Worm (Caenorhabditis elegans) whole organism, young adult: ENCODE results near the gene fbxa-60.
A peak's percentile ranks its signal among the peaks of the same experiment; 100 is the strongest.

Experiments
- B0019.2 ChIP-seq: fragments of 200-800 bp; sonication (Bioruptor generic); conservative IDR thresholded peaks from 2 replicates; pipeline ENCODE4 v1.3.6; 2022; ENCODE audit warnings: missing genetic modification reagents, missing genetic modification characterization, missing compliant biosample characterization
- B0261.1 ChIP-seq: sonication (generic microtip); optimal IDR thresholded peaks from 2 replicates; lab custom pipeline; 2016; ENCODE audit warnings: mild to moderate bottlenecking, missing genetic modification characterization, moderate library complexity, missing compliant biosample characterization
- B0336.3 ChIP-seq: fragments of 200-800 bp; sonication (Bioruptor generic); IDR thresholded peaks from 2 replicates; pipeline ENCODE4 v1.3.6; 2022; ENCODE audit warnings: missing genetic modification characterization, missing compliant biosample characterization
- C17E4.6 ChIP-seq: fragments of 200-800 bp; sonication (Bioruptor generic); IDR thresholded peaks from 2 replicates; pipeline ENCODE4 v1.3.6; 2022; ENCODE audit warnings: missing genetic modification reagents, missing genetic modification characterization, missing compliant biosample characterization
- F23B12.7 ChIP-seq: sonication (generic microtip); optimal IDR thresholded peaks from 2 replicates; lab custom pipeline; 2017; ENCODE audit warnings: missing genetic modification characterization, mild to moderate bottlenecking, missing compliant biosample characterization, antibody characterized with exemption, moderate library complexity; ENCODE audit not compliant: insufficient read depth
- F33H1.4 ChIP-seq: fragments of 200-800 bp; sonication (Bioruptor generic); IDR thresholded peaks from 2 replicates; pipeline ENCODE4 v1.3.6; 2022; ENCODE audit warnings: missing genetic modification reagents, missing genetic modification characterization, missing compliant biosample characterization
- K11D2.4 ChIP-seq: fragments of 200-800 bp; sonication (Bioruptor generic); IDR thresholded peaks from 2 replicates; pipeline ENCODE4 v1.3.6; 2022; ENCODE audit warnings: missing genetic modification reagents, missing genetic modification characterization, missing compliant biosample characterization
- T26A5.8 ChIP-seq: sonication (generic microtip); optimal IDR thresholded peaks from 2 replicates; lab custom pipeline; 2016; ENCODE audit warnings: missing genetic modification characterization, missing compliant biosample characterization
- Y53G8AR.9 ChIP-seq: fragments of 200-800 bp; sonication (Bioruptor generic); conservative IDR thresholded peaks from 2 replicates; pipeline ENCODE4 v1.3.6; 2022; ENCODE audit warnings: missing genetic modification reagents, missing genetic modification characterization, missing compliant biosample characterization
- ama-1 ChIP-seq, 3 experiments: fragments of 150-350 bp in 1 of 3; sonication (generic microtip) in 2 of 3; optimal IDR thresholded peaks; 2 replicates each; lab custom pipeline; 2014 to 2018; ENCODE audit warnings: missing biosample characterization in 2 of 3, missing genetic modification characterization in 2 of 3, missing genetic modification reagents in 2 of 3
- ceh-27 ChIP-seq: fragments of 200-800 bp; sonication (Bioruptor generic); optimal IDR thresholded peaks from 2 replicates; lab custom pipeline; 2018; ENCODE audit warnings: mild to moderate bottlenecking, missing genetic modification characterization, moderate library complexity, missing compliant biosample characterization
- ceh-40 ChIP-seq: fragments of 200-800 bp; sonication (Bioruptor generic); IDR thresholded peaks from 2 replicates; pipeline ENCODE4 v1.3.6; 2022; ENCODE audit warnings: missing genetic modification characterization, missing compliant biosample characterization
- dox-1 ChIP-seq: fragments of 200-800 bp; sonication (Bioruptor generic); IDR thresholded peaks from 2 replicates; pipeline ENCODE4 v1.3.6; 2022; ENCODE audit warnings: missing genetic modification reagents, missing genetic modification characterization, missing compliant biosample characterization
- egrh-3 ChIP-seq: fragments of 200-800 bp; sonication (Bioruptor generic); IDR thresholded peaks from 2 replicates; pipeline ENCODE4 v1.3.6; 2022; ENCODE audit warnings: missing genetic modification reagents, missing genetic modification characterization, missing compliant biosample characterization
- gei-17 ChIP-seq: fragments of 200-800 bp; sonication (Bioruptor generic); optimal IDR thresholded peaks from 2 replicates; lab custom pipeline; 2018; ENCODE audit warnings: mild to moderate bottlenecking, missing genetic modification characterization, missing compliant biosample characterization
- hlh-26 ChIP-seq: fragments of 200-800 bp; sonication (Bioruptor generic); conservative IDR thresholded peaks from 2 replicates; pipeline ENCODE4 v1.3.6; 2022; ENCODE audit warnings: missing genetic modification reagents, missing genetic modification characterization, missing compliant biosample characterization
- hmg-1.2 ChIP-seq: fragments of 200-800 bp; sonication (Bioruptor generic); IDR thresholded peaks from 2 replicates; pipeline ENCODE4 v1.3.6; 2022; ENCODE audit warnings: missing genetic modification reagents, missing genetic modification characterization, missing compliant biosample characterization
- lag-1 ChIP-seq: fragments of 200-800 bp; sonication (Bioruptor generic); IDR thresholded peaks from 2 replicates; pipeline ENCODE4 v1.3.6; 2022; ENCODE audit warnings: missing genetic modification reagents, missing genetic modification characterization, missing compliant biosample characterization
- madf-3 ChIP-seq: fragments of 200-800 bp; sonication (Bioruptor generic); IDR thresholded peaks from 2 replicates; pipeline ENCODE4 v1.3.6; 2022; ENCODE audit warnings: missing genetic modification reagents, missing genetic modification characterization, missing compliant biosample characterization
- mxl-1 ChIP-seq: sonication (generic microtip); optimal IDR thresholded peaks from 2 replicates; lab custom pipeline; 2016; ENCODE audit warnings: missing genetic modification characterization, missing compliant biosample characterization
- nfyb-1 ChIP-seq: fragments of 200-800 bp; sonication (Bioruptor generic); IDR thresholded peaks from 2 replicates; pipeline ENCODE4 v1.3.6; 2022; ENCODE audit warnings: missing genetic modification reagents, missing genetic modification characterization, missing compliant biosample characterization
- nhr-90 ChIP-seq: sonication (generic microtip); optimal IDR thresholded peaks from 2 replicates; lab custom pipeline; 2016; ENCODE audit warnings: missing genotype, mild to moderate bottlenecking, missing genetic modification characterization, missing compliant biosample characterization
- pbrm-1 ChIP-seq: fragments of 200-800 bp; sonication (Bioruptor generic); IDR thresholded peaks from 2 replicates; pipeline ENCODE4 v1.3.6; 2022; ENCODE audit warnings: missing genetic modification reagents, missing genetic modification characterization, missing compliant biosample characterization
- rpc-1 ChIP-seq, 2 experiments: fragments of 150-350 bp in 1 of 2; sonication (generic microtip) in 1 of 2; optimal IDR thresholded peaks; 2 replicates each; lab custom pipeline; 2014 to 2018; ENCODE audit warnings: missing biosample characterization in 1 of 2, missing genetic modification characterization in 1 of 2, missing genetic modification reagents in 1 of 2, missing genotype in 1 of 2
- sea-2 ChIP-seq: fragments of 200-800 bp; sonication (Bioruptor generic); IDR thresholded peaks from 2 replicates; pipeline ENCODE4 v1.3.6; 2022; ENCODE audit warnings: missing genetic modification characterization, missing compliant biosample characterization
- snpc-1.1 ChIP-seq: sonication (generic microtip); optimal IDR thresholded peaks from 2 replicates; lab custom pipeline; 2017; ENCODE audit warnings: missing genetic modification characterization, mild to moderate bottlenecking, missing compliant biosample characterization, antibody characterized with exemption, moderate library complexity, missing genotype, missing genetic modification reagents; ENCODE audit not compliant: insufficient read depth
- snpc-4 ChIP-seq, 5 experiments: fragments of 150-350 bp in 1 of 5; sonication (generic microtip) in 4 of 5; optimal IDR thresholded peaks; 2 replicates each; lab custom pipeline; 2014 to 2018; ENCODE audit warnings: missing genetic modification characterization in 5 of 5, missing biosample characterization in 3 of 5, antibody characterized with exemption in 2 of 5, mild to moderate bottlenecking in 2 of 5, missing compliant biosample characterization in 2 of 5, missing genotype in 2 of 5, moderate library complexity in 2 of 5, missing genetic modification reagents in 1 of 5
- sptf-2 ChIP-seq: fragments of 200-800 bp; sonication (Bioruptor generic); optimal IDR thresholded peaks from 2 replicates; lab custom pipeline; 2018; ENCODE audit warnings: mild to moderate bottlenecking, missing genetic modification characterization, missing compliant biosample characterization
- tbp1 ChIP-seq: fragments of 200-800 bp; sonication (Bioruptor generic); optimal IDR thresholded peaks from 2 replicates; lab custom pipeline; 2018; ENCODE audit warnings: mild to moderate bottlenecking, missing genetic modification characterization, missing compliant biosample characterization
- zfh-2 ChIP-seq: fragments of 200-800 bp; sonication (Bioruptor generic); conservative IDR thresholded peaks from 2 replicates; pipeline ENCODE4 v1.3.6; 2022; ENCODE audit warnings: missing genetic modification reagents, missing genetic modification characterization, missing compliant biosample characterization

fbxa-60 gene

ce11 chrIII:981960-982359 lies 35.9 kb upstream of the fbxa-60 start:
- TF ChIP-seq nfyb-1 (GFP tag; lab: Robert Waterston, UW) (0 out of 2 replicates have a peak, but pooled peaks have one; percentile 7), B0336.3 (GFP tag; lab: Robert Waterston, UW) (no peak), hmg-1.2 (GFP tag; lab: Robert Waterston, UW) (peak; percentile 80)

ce11 chrIII:978889-979288 lies 32.8 kb upstream of the fbxa-60 start:
- TF ChIP-seq F33H1.4 (GFP tag; lab: Robert Waterston, UW) (no peak), egrh-3 (GFP tag; lab: Robert Waterston, UW) (peak; percentile 52; the same call in 1 of the 2 replicates), B0261.1 (tag; lab: Kevin White, UChicago) (peak; percentile 27), tbp1 (GFP tag; lab: Kevin White, UChicago) (peak; percentile 53), zfh-2 (GFP tag; lab: Robert Waterston, UW) (peak; percentile 83), rpc-1 (optimal IDR thresholded peaks at IDR 0.05; lab: Kevin White, UChicago) (no peak), rpc-1 (tag; optimal IDR thresholded peaks at IDR 0.05; lab: Kevin White, UChicago) (peak; percentile 38), ceh-40 (no peak), dox-1 (GFP tag; lab: Robert Waterston, UW) (peak; percentile 58)

ce11 chrIII:970928-971327 lies 24.8 kb upstream of the fbxa-60 start:
- TF ChIP-seq sptf-2 (GFP tag; lab: Kevin White, UChicago), result no peak
- no peak for TF ChIP-seq F23B12.7 (tag; lab: Kevin White, UChicago)
- TF ChIP-seq snpc-1.1 (tag; lab: Kevin White, UChicago), result peak; percentile 43
- no peak for TF ChIP-seq ceh-27 (GFP tag; lab: Kevin White, UChicago)
- 0 out of 2 replicates have a peak, but pooled peaks have one; percentile 13 for TF ChIP-seq madf-3 (GFP tag; lab: Robert Waterston, UW)
- no peak for TF ChIP-seq ama-1 (optimal IDR thresholded peaks at IDR 0.05; lab: Kevin White, UChicago)
- TF ChIP-seq ama-1 (GFP tag; optimal IDR thresholded peaks at IDR 0.05; lab: Kevin White, UChicago), result no peak
- TF ChIP-seq pbrm-1, result 0 out of 2 replicates have a peak, but pooled peaks have one; percentile 18
- TF ChIP-seq egrh-3 (GFP tag; lab: Robert Waterston, UW), result peak; percentile 56; the same call in 1 of the 2 replicates
- TF ChIP-seq hmg-1.2 (GFP tag; lab: Robert Waterston, UW), result 0 out of 2 replicates have a peak, but pooled peaks have one; percentile 24
- no peak for TF ChIP-seq snpc-4 (GFP tag; optimal IDR thresholded peaks at IDR 0.05; lab: Kevin White, UChicago)
- peak in 1 of 4 experiments; percentile 86 for TF ChIP-seq snpc-4 (tag; optimal IDR thresholded peaks at IDR 0.05; lab: Kevin White, UChicago)
- no peak for TF ChIP-seq nhr-90 (tag; lab: Kevin White, UChicago)
- peak; percentile 84 for TF ChIP-seq zfh-2 (GFP tag; lab: Robert Waterston, UW)

- TF ChIP-seq Y53G8AR.9 (no peak), B0019.2 (GFP tag; lab: Robert Waterston, UW) (no peak), T26A5.8 (tag; lab: Kevin White, UChicago) (no peak), mxl-1 (tag; lab: Kevin White, UChicago) (no peak), snpc-1.1 (tag; lab: Kevin White, UChicago) (no peak), gei-17 (GFP tag; lab: Kevin White, UChicago) (no peak)
These were observed 20.2 kb upstream of the fbxa-60 start for ce11 chrIII:966259-966658.

ce11 chrIII:964637-965036 lies 18.5 kb upstream of the fbxa-60 start:
- TF ChIP-seq sea-2 (GFP tag; lab: Robert Waterston, UW) (no peak), hlh-26 (GFP tag; lab: Robert Waterston, UW) (no peak), nhr-90 (tag; lab: Kevin White, UChicago) (no peak), tbp1 (GFP tag; lab: Kevin White, UChicago) (no peak), lag-1 (GFP tag; lab: Robert Waterston, UW) (no peak), K11D2.4 (GFP tag; lab: Robert Waterston, UW) (no peak), C17E4.6 (GFP tag; lab: Robert Waterston, UW) (no peak)
